Worm (Caenorhabditis elegans) whole organism, L2 larva: ENCODE measurements around the gene tmc-2.

Source experiments
- F13H6.1 ChIP-seq: sonication (generic microtip); optimal IDR thresholded peaks from 2 replicates; lab custom pipeline; 2016; ENCODE audit warnings: missing genetic modification characterization, missing compliant biosample characterization
- ama-1 ChIP-seq: fragments of 150-350 bp; optimal IDR thresholded peaks from 2 replicates; lab custom pipeline; 2018; ENCODE audit warnings: inconsistent platforms
- elt-3 ChIP-seq: sonication (generic microtip); optimal IDR thresholded peaks from 2 replicates; lab custom pipeline; 2017; ENCODE audit warnings: missing biosample characterization, missing genetic modification characterization
- lsy-2 ChIP-seq, 2 experiments: fragments of 150-350 bp in 1 of 2; sonication (generic microtip) in 1 of 2; optimal IDR thresholded peaks; 2 replicates each; lab custom pipeline; 2014 to 2017; ENCODE audit warnings: missing biosample characterization in 2 of 2, missing genetic modification characterization in 2 of 2
- nhr-12 ChIP-seq: fragments of 150-350 bp; optimal IDR thresholded peaks from 2 replicates; lab custom pipeline; 2014; ENCODE audit warnings: missing biosample characterization, missing genetic modification characterization
- nhr-237 ChIP-seq: fragments of 150-350 bp; optimal IDR thresholded peaks from 2 replicates; lab custom pipeline; 2014; ENCODE audit warnings: missing biosample characterization, missing genetic modification characterization
- unc-62 ChIP-seq: fragments of 150-350 bp; optimal IDR thresholded peaks from 2 replicates; lab custom pipeline; 2014; ENCODE audit warnings: missing biosample characterization, missing genetic modification reagents, missing genetic modification characterization

DNA sequence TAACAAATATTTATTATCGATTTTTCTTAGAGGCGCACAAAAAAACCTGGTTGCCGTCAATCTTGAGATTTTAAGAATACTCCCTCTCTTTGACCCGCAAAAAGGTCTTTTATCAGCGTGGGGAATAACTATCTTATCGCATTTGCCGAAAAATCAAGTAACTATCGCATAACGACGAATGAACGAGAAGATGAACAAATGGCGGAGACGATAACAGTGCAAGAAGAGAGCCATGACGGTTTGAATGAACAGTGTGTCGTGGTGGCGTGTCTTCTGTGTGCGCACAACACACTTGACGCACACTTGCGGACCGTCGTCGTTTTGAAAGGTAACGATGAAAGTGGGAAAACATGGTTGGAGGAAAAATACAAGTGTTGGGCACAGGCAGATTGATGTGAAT lies 31.6 kb upstream of the tmc-2 start:
- TF ChIP-seq unc-62 = no peak
- TF ChIP-seq nhr-12 (tag; lab: Kevin White, UChicago) = no peak
- no peak for TF ChIP-seq elt-3 (tag; lab: Kevin White, UChicago)
- no peak for TF ChIP-seq nhr-237 (tag; lab: Kevin White, UChicago)
- no peak for TF ChIP-seq lsy-2 (tag; optimal IDR thresholded peaks at IDR 0.05; lab: Kevin White, UChicago)
- no peak for TF ChIP-seq F13H6.1 (tag; lab: Kevin White, UChicago)
- TF ChIP-seq ama-1 = no peak
